Fruit fly (Drosophila melanogaster) whole organism, adult: ENCODE measurements around the gene baf.

Experiments
- CG11617 ChIP-seq: fragments of 200-800 bp; sonication (Bioruptor generic); optimal IDR thresholded peaks from 2 replicates; lab custom pipeline; 2017; ENCODE audit warnings: mild to moderate bottlenecking, missing biosample characterization, missing genetic modification reagents, missing genetic modification characterization
- CG12768 ChIP-seq: fragments of 200-800 bp; sonication (Bioruptor generic); optimal IDR thresholded peaks from 2 replicates; lab custom pipeline; 2017; ENCODE audit warnings: missing biosample characterization, missing genetic modification characterization, mild to moderate bottlenecking, moderate library complexity, missing genetic modification reagents
- CG14711 ChIP-seq: fragments of 200-800 bp; sonication (Bioruptor generic); optimal IDR thresholded peaks from 2 replicates; lab custom pipeline; 2018; ENCODE audit warnings: missing biosample characterization, mild to moderate bottlenecking, missing genetic modification characterization, moderate library complexity
- CG5204 ChIP-seq: fragments of 200-800 bp; sonication (Bioruptor generic); optimal IDR thresholded peaks from 2 replicates; lab custom pipeline; 2016; ENCODE audit warnings: missing biosample characterization, missing genetic modification characterization
- CG7045 ChIP-seq: fragments of 200-800 bp; sonication (Bioruptor generic); optimal IDR thresholded peaks from 2 replicates; lab custom pipeline; 2017; ENCODE audit warnings: missing biosample characterization, mild to moderate bottlenecking, missing genetic modification characterization
- CG7101 ChIP-seq: fragments of 200-800 bp; sonication (Bioruptor generic); optimal IDR thresholded peaks from 2 replicates; lab custom pipeline; 2018; ENCODE audit warnings: missing biosample characterization, mild to moderate bottlenecking, missing genetic modification characterization, moderate library complexity
- Clk ChIP-seq: fragments of 200-800 bp; sonication (Bioruptor generic); optimal IDR thresholded peaks from 2 replicates; lab custom pipeline; 2017; ENCODE audit warnings: missing biosample characterization, missing genetic modification characterization
- Crg-1 ChIP-seq: fragments of 200-800 bp; sonication (Bioruptor generic); optimal IDR thresholded peaks from 2 replicates; lab custom pipeline; 2016; ENCODE audit warnings: missing biosample characterization, missing genetic modification characterization
- Hr96 ChIP-seq: fragments of 200-800 bp; sonication (Bioruptor generic); optimal IDR thresholded peaks from 2 replicates; lab custom pipeline; 2016; ENCODE audit warnings: missing biosample characterization, missing genetic modification characterization
- bab1 ChIP-seq: fragments of 200-800 bp; sonication (Bioruptor generic); optimal IDR thresholded peaks from 3 replicates; lab custom pipeline; 2019; ENCODE audit warnings: missing biosample characterization, mild to moderate bottlenecking, missing genetic modification characterization, moderate library complexity
- cic ChIP-seq: fragments of 200-800 bp; sonication (Bioruptor generic); optimal IDR thresholded peaks from 2 replicates; lab custom pipeline; 2017; ENCODE audit warnings: missing biosample characterization, mild to moderate bottlenecking, missing genetic modification characterization, moderate library complexity
- pad ChIP-seq: fragments of 200-800 bp; sonication (Bioruptor generic); optimal IDR thresholded peaks from 3 replicates; lab custom pipeline; 2017; ENCODE audit warnings: missing biosample characterization, missing genetic modification characterization, mild to moderate bottlenecking, moderate library complexity, missing genetic modification reagents
- tj ChIP-seq: fragments of 200-800 bp; sonication (Bioruptor generic); optimal IDR thresholded peaks from 3 replicates; lab custom pipeline; 2017; ENCODE audit warnings: missing biosample characterization, mild to moderate bottlenecking, missing genetic modification characterization, moderate library complexity

DNA sequence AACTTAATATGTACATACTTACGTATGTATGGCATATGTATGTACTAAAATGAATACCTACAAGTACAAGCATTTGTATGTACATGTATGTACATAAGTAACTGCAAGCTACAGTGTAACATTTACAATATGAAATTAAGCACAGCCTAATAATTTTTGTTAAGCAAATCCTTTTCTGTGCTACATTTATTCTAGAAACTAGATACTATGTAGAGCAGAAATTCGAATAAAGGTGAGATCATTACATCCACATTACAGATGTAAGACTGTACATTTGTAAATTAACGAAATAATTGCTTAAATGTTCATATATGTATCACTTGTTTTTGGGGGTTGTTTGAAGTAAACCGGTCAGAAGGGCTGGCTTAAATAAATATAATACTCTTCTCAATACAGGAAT lies 37.3 kb upstream of the baf start:
- no peak for TF ChIP-seq CG5204 (GFP tag; lab: Kevin White, UChicago)
- TF ChIP-seq Clk (GFP tag; lab: Kevin White, UChicago), result no peak
- peak; percentile 33 for TF ChIP-seq bab1 (GFP tag; lab: Kevin White, UChicago)
- no peak for TF ChIP-seq Hr96 (GFP tag; lab: Kevin White, UChicago)
- TF ChIP-seq CG14711 (tag; lab: Kevin White, UChicago), result peak; percentile 51
- TF ChIP-seq pad (GFP tag; lab: Kevin White, UChicago), result no peak
- no peak for TF ChIP-seq tj (GFP tag; lab: Kevin White, UChicago)
- no peak for TF ChIP-seq CG12768 (GFP tag; lab: Kevin White, UChicago)
- TF ChIP-seq CG7045 (GFP tag; lab: Kevin White, UChicago), result no peak
- TF ChIP-seq CG11617, result no peak
- no peak for TF ChIP-seq Crg-1 (GFP tag; lab: Kevin White, UChicago)
- TF ChIP-seq cic (GFP tag; lab: Kevin White, UChicago), result no peak
- TF ChIP-seq CG7101 (tag; lab: Kevin White, UChicago), result peak; percentile 74
